Worm (Caenorhabditis elegans) whole organism, L4 larva: ENCODE measurements around the gene sre-56.
A peak's percentile ranks its signal among the peaks of the same experiment; 100 is the strongest.

Source experiments
- F10B5.3 ChIP-seq: sonication (generic microtip); optimal IDR thresholded peaks from 2 replicates; lab custom pipeline; 2016; ENCODE audit warnings: mild to moderate bottlenecking, missing genetic modification characterization, missing compliant biosample characterization
- F44E2.7 ChIP-seq: fragments of 200-800 bp; sonication (Bioruptor generic); IDR thresholded peaks from 2 replicates; pipeline ENCODE4 v2.1.2; 2022; ENCODE audit warnings: missing genetic modification characterization, missing compliant biosample characterization
- R02D3.7 ChIP-seq: fragments of 150-350 bp; sonication (generic microtip); optimal IDR thresholded peaks from 3 replicates; lab custom pipeline; 2014; ENCODE audit warnings: missing biosample characterization, missing genetic modification characterization
- T20F7.1 ChIP-seq: fragments of 200-800 bp; sonication (Bioruptor generic); optimal IDR thresholded peaks from 2 replicates; lab custom pipeline; 2018; ENCODE audit warnings: mild to moderate bottlenecking, missing genetic modification characterization, missing compliant biosample characterization
- Y48G9A.11 ChIP-seq: fragments of 200-800 bp; sonication (Bioruptor generic); IDR thresholded peaks from 2 replicates; pipeline ENCODE4 v1.3.6; 2022; ENCODE audit warnings: missing genetic modification reagents, missing genetic modification characterization, missing compliant biosample characterization
- Y5F2A.4 ChIP-seq: fragments of 200-800 bp; sonication (Bioruptor generic); optimal IDR thresholded peaks from 2 replicates; lab custom pipeline; 2018; ENCODE audit warnings: mild to moderate bottlenecking, missing genetic modification characterization, missing compliant biosample characterization
- aly-2 ChIP-seq: sonication (generic microtip); optimal IDR thresholded peaks from 2 replicates; lab custom pipeline; 2018; ENCODE audit warnings: missing biosample characterization, missing genetic modification characterization
- arid-1 ChIP-seq: fragments of 200-800 bp; sonication (Bioruptor generic); conservative IDR thresholded peaks from 2 replicates; pipeline ENCODE4 v1.3.6; 2022; ENCODE audit warnings: missing genetic modification reagents, missing genetic modification characterization, missing compliant biosample characterization
- ceh-28 ChIP-seq: fragments of 150-350 bp; optimal IDR thresholded peaks from 2 replicates; lab custom pipeline; 2014; ENCODE audit warnings: missing biosample characterization, missing genetic modification reagents, missing genetic modification characterization
- ceh-44 ChIP-seq: fragments of 200-800 bp; sonication (Bioruptor generic); IDR thresholded peaks from 2 replicates; pipeline ENCODE4 v1.3.6; 2022; ENCODE audit warnings: missing genetic modification reagents, missing genetic modification characterization, missing compliant biosample characterization
- ceh-62 ChIP-seq: sonication (generic microtip); optimal IDR thresholded peaks from 2 replicates; lab custom pipeline; 2017; ENCODE audit warnings: missing biosample characterization, missing genetic modification characterization
- ceh-82 ChIP-seq: sonication (generic microtip); optimal IDR thresholded peaks from 2 replicates; lab custom pipeline; 2017; ENCODE audit warnings: missing biosample characterization, missing genetic modification characterization
- ces-1 ChIP-seq: fragments of 150-350 bp; sonication (generic microtip); optimal IDR thresholded peaks from 4 replicates; lab custom pipeline; 2014; ENCODE audit warnings: missing biosample characterization, missing genetic modification reagents, missing genetic modification characterization
- cey-2 ChIP-seq: sonication (generic microtip); optimal IDR thresholded peaks from 3 replicates; lab custom pipeline; 2017; ENCODE audit warnings: missing genetic modification characterization, mild to moderate bottlenecking, missing compliant biosample characterization, antibody characterized with exemption, borderline replicate concordance; ENCODE audit not compliant: insufficient read depth
- ctbp-1 ChIP-seq: fragments of 200-800 bp; sonication (Bioruptor generic); IDR thresholded peaks from 2 replicates; pipeline ENCODE4 v1.3.6; 2022; ENCODE audit warnings: missing genetic modification reagents, missing genetic modification characterization, missing compliant biosample characterization
- daf-16 ChIP-seq, 3 experiments: sonication (generic microtip); optimal IDR thresholded peaks; 2 replicates each; lab custom pipeline; 2016 to 2017; ENCODE audit warnings: missing genetic modification characterization in 3 of 3, missing genetic modification reagents in 3 of 3, mild to moderate bottlenecking in 2 of 3, missing compliant biosample characterization in 2 of 3, missing biosample characterization in 1 of 3, moderate library complexity in 1 of 3
- daf-19 ChIP-seq: fragments of 200-800 bp; sonication (Bioruptor generic); conservative IDR thresholded peaks from 2 replicates; pipeline ENCODE4 v1.3.6; 2022; ENCODE audit warnings: missing genetic modification characterization, missing compliant biosample characterization
- daf-8 ChIP-seq: fragments of 200-800 bp; sonication (Bioruptor generic); IDR thresholded peaks from 2 replicates; pipeline ENCODE4 v1.3.6; 2022; ENCODE audit warnings: missing genetic modification characterization, missing compliant biosample characterization
- dpl-1 ChIP-seq: fragments of 150-350 bp; optimal IDR thresholded peaks from 2 replicates; lab custom pipeline; 2014; ENCODE audit warnings: missing biosample characterization, missing genetic modification reagents, missing genetic modification characterization
- duxl-1 ChIP-seq: sonication (generic microtip); optimal IDR thresholded peaks from 2 replicates; lab custom pipeline; 2016; ENCODE audit warnings: mild to moderate bottlenecking, missing genetic modification characterization, moderate library complexity, missing compliant biosample characterization; ENCODE audit not compliant: poor library complexity
- egl-27 ChIP-seq: sonication (generic microtip); optimal IDR thresholded peaks from 3 replicates; lab custom pipeline; 2017; ENCODE audit warnings: missing biosample characterization, missing genetic modification reagents, missing genetic modification characterization
- hif-1 ChIP-seq, 2 experiments: sonication (generic microtip); optimal IDR thresholded peaks; 2 replicates each; lab custom pipeline; 2016 to 2017; ENCODE audit warnings: missing compliant biosample characterization in 2 of 2, missing genetic modification characterization in 2 of 2, missing genetic modification reagents in 2 of 2, missing genotype in 2 of 2, mild to moderate bottlenecking in 1 of 2
- hlh-30 ChIP-seq: sonication (generic microtip); optimal IDR thresholded peaks from 2 replicates; lab custom pipeline; 2017; ENCODE audit warnings: antibody characterized with exemption, mild to moderate bottlenecking, missing genetic modification characterization, missing compliant biosample characterization; ENCODE audit not compliant: insufficient read depth
- jun-1 ChIP-seq: fragments of 150-350 bp; optimal IDR thresholded peaks from 2 replicates; lab custom pipeline; 2014; ENCODE audit warnings: missing biosample characterization, missing genetic modification reagents, missing genetic modification characterization
- lin-1 ChIP-seq: fragments of 200-800 bp; sonication (Bioruptor generic); IDR thresholded peaks from 2 replicates; pipeline ENCODE4 v1.3.6; 2022; ENCODE audit warnings: missing genetic modification reagents, missing genetic modification characterization, missing compliant biosample characterization
- lin-39 ChIP-seq: fragments of 150-350 bp; optimal IDR thresholded peaks from 2 replicates; lab custom pipeline; 2014; ENCODE audit warnings: missing biosample characterization, missing genetic modification reagents, missing genetic modification characterization
- madf-9 ChIP-seq: fragments of 200-800 bp; sonication (Bioruptor generic); conservative IDR thresholded peaks from 2 replicates; pipeline ENCODE4 v1.3.6; 2022; ENCODE audit warnings: missing genetic modification reagents, missing genetic modification characterization, missing compliant biosample characterization
- mdl-1 ChIP-seq, 2 experiments: fragments of 150-350 bp in 1 of 2; sonication (generic microtip) in 1 of 2; optimal IDR thresholded peaks; 2 replicates each; lab custom pipeline; 2014 to 2017; ENCODE audit warnings: missing biosample characterization in 2 of 2, missing genetic modification characterization in 2 of 2
- mdt-29 ChIP-seq: fragments of 200-800 bp; sonication (Bioruptor generic); IDR thresholded peaks from 2 replicates; pipeline ENCODE4 v1.3.6; 2022; ENCODE audit warnings: missing genetic modification reagents, missing genetic modification characterization, missing compliant biosample characterization
- mep-1 ChIP-seq: fragments of 150-350 bp; sonication (generic microtip); optimal IDR thresholded peaks from 3 replicates; lab custom pipeline; 2014; ENCODE audit warnings: missing biosample characterization, missing genetic modification characterization
- nhr-102 ChIP-seq: sonication (generic microtip); optimal IDR thresholded peaks from 2 replicates; lab custom pipeline; 2016; ENCODE audit warnings: mild to moderate bottlenecking, missing genetic modification characterization, moderate library complexity, missing compliant biosample characterization
- nhr-111 ChIP-seq: fragments of 200-800 bp; sonication (Bioruptor generic); optimal IDR thresholded peaks from 2 replicates; lab custom pipeline; 2018; ENCODE audit warnings: mild to moderate bottlenecking, missing genetic modification characterization, missing compliant biosample characterization
- nhr-41 ChIP-seq: fragments of 200-800 bp; sonication (Bioruptor generic); IDR thresholded peaks from 2 replicates; pipeline ENCODE4 v1.3.6; 2022; ENCODE audit warnings: missing genetic modification reagents, missing genetic modification characterization, missing compliant biosample characterization
- nhr-42 ChIP-seq: fragments of 200-800 bp; sonication (Bioruptor generic); IDR thresholded peaks from 2 replicates; pipeline ENCODE4 v1.3.6; 2022; ENCODE audit warnings: missing genetic modification characterization, missing compliant biosample characterization
- nhr-48 ChIP-seq: sonication (generic microtip); optimal IDR thresholded peaks from 2 replicates; lab custom pipeline; 2016; ENCODE audit warnings: mild to moderate bottlenecking, missing genetic modification characterization, missing compliant biosample characterization
- nhr-6 ChIP-seq: fragments of 150-350 bp; optimal IDR thresholded peaks from 2 replicates; lab custom pipeline; 2014; ENCODE audit warnings: missing biosample characterization, missing genetic modification characterization
- rbr-2 ChIP-seq: sonication (generic microtip); optimal IDR thresholded peaks from 2 replicates; lab custom pipeline; 2016; ENCODE audit warnings: missing genotype, missing genetic modification characterization, missing compliant biosample characterization
- saeg-2 ChIP-seq: fragments of 200-800 bp; sonication (Bioruptor generic); IDR thresholded peaks from 2 replicates; pipeline ENCODE4 v1.3.6; 2022; ENCODE audit warnings: missing genetic modification reagents, missing genetic modification characterization, missing compliant biosample characterization
- sdz-12 ChIP-seq: fragments of 200-800 bp; sonication (Bioruptor generic); optimal IDR thresholded peaks from 2 replicates; lab custom pipeline; 2018; ENCODE audit warnings: mild to moderate bottlenecking, missing genetic modification characterization, missing compliant biosample characterization
- snpc-4 ChIP-seq: fragments of 150-350 bp; optimal IDR thresholded peaks from 2 replicates; lab custom pipeline; 2014; ENCODE audit warnings: missing biosample characterization, missing genetic modification characterization
- spr-1 ChIP-seq: sonication (generic microtip); optimal IDR thresholded peaks from 2 replicates; lab custom pipeline; 2016; ENCODE audit warnings: mild to moderate bottlenecking, missing genetic modification characterization, missing compliant biosample characterization
- spr-3 ChIP-seq: fragments of 200-800 bp; sonication (Bioruptor generic); optimal IDR thresholded peaks from 2 replicates; lab custom pipeline; 2018; ENCODE audit warnings: mild to moderate bottlenecking, missing genetic modification characterization, missing compliant biosample characterization
- tag-97 ChIP-seq: fragments of 200-800 bp; sonication (Bioruptor generic); IDR thresholded peaks from 2 replicates; pipeline ENCODE4 v1.3.6; 2022; ENCODE audit warnings: missing genetic modification characterization, missing compliant biosample characterization
- tra-1 ChIP-seq: fragments of 200-800 bp; sonication (Bioruptor generic); IDR thresholded peaks from 2 replicates; pipeline ENCODE4 v1.3.6; 2022; ENCODE audit warnings: missing genetic modification reagents, missing genetic modification characterization, missing compliant biosample characterization
- unc-39 ChIP-seq: sonication (generic microtip); optimal IDR thresholded peaks from 2 replicates; lab custom pipeline; 2017; ENCODE audit warnings: missing biosample characterization, missing genetic modification characterization
- unc-62 ChIP-seq, 3 experiments: fragments of 150-350 bp in 1 of 3; sonication (generic microtip); optimal IDR thresholded peaks in 2 of 3; peaks in 1 of 3; 1 replicate in 1 of 3; 2 replicates in 2 of 3; lab custom pipeline; 2014 to 2017; ENCODE audit warnings: missing biosample characterization in 3 of 3, missing genetic modification characterization in 3 of 3, missing genetic modification reagents in 3 of 3, missing genotype in 1 of 3
- vab-7 ChIP-seq: fragments of 200-800 bp; sonication (Bioruptor generic); IDR thresholded peaks from 2 replicates; pipeline ENCODE4 v1.3.6; 2022; ENCODE audit warnings: missing genetic modification reagents, missing genetic modification characterization, missing compliant biosample characterization
- zag-1 ChIP-seq: fragments of 150-350 bp; optimal IDR thresholded peaks from 2 replicates; lab custom pipeline; 2014; ENCODE audit warnings: missing biosample characterization, missing genetic modification characterization
- zfp-2 ChIP-seq: sonication (generic microtip); optimal IDR thresholded peaks from 2 replicates; lab custom pipeline; 2016; ENCODE audit warnings: mild to moderate bottlenecking, missing genetic modification characterization, missing compliant biosample characterization
- zip-11 ChIP-seq: fragments of 200-800 bp; sonication (Bioruptor generic); IDR thresholded peaks from 2 replicates; pipeline ENCODE4 v1.3.6; 2022; ENCODE audit warnings: missing genetic modification characterization, missing compliant biosample characterization
- ztf-11 ChIP-seq: fragments of 150-350 bp; optimal IDR thresholded peaks from 2 replicates; lab custom pipeline; 2014; ENCODE audit warnings: missing biosample characterization, missing genetic modification characterization

sre-56 gene

ce11 chrII:12344787-12345186 is 20.5 kb downstream of the sre-56 start, which contains the start of gene C44C11.6 (continued):
- TF ChIP-seq daf-16 (GFP tag; optimal IDR thresholded peaks at IDR 0.05; lab: Kevin White, UChicago) (no peak), daf-16 (tag; optimal IDR thresholded peaks at IDR 0.05; lab: Kevin White, UChicago) (no peak), egl-27 (no peak), sdz-12 (GFP tag; lab: Kevin White, UChicago) (no peak), mep-1 (no peak), lin-1 (no peak), ztf-11 (tag; lab: Kevin White, UChicago) (no peak), ceh-62 (tag; lab: Kevin White, UChicago) (no peak), spr-3 (GFP tag; lab: Kevin White, UChicago) (no peak), arid-1 (GFP tag; lab: Robert Waterston, UW) (no peak), F10B5.3 (tag; lab: Kevin White, UChicago) (no peak), jun-1 (tag; lab: Kevin White, UChicago) (no peak), aly-2 (tag; lab: Kevin White, UChicago) (no peak), hlh-30 (no peak), hif-1 (tag; optimal IDR thresholded peaks at IDR 0.05; lab: Kevin White, UChicago) (no peak), tra-1 (GFP tag; lab: Robert Waterston, UW) (0 out of 2 replicates have a peak, but pooled peaks have one; percentile 4), Y5F2A.4 (GFP tag; lab: Kevin White, UChicago) (no peak), nhr-6 (tag; lab: Kevin White, UChicago) (no peak), zag-1 (tag; lab: Kevin White, UChicago) (no peak), F44E2.7 (no peak), nhr-48 (tag; lab: Kevin White, UChicago) (no peak), ceh-82 (tag; lab: Kevin White, UChicago) (no peak), spr-1 (tag; lab: Kevin White, UChicago) (no peak), unc-62 (GFP tag; optimal IDR thresholded peaks at IDR 0.05 in 1 of 2; lab: Kevin White, UChicago) (no peak), unc-62 (tag; optimal IDR thresholded peaks at IDR 0.05; lab: Kevin White, UChicago) (no peak), ceh-28 (tag; lab: Kevin White, UChicago) (no peak), mdl-1 (tag; optimal IDR thresholded peaks at IDR 0.05; lab: Kevin White, UChicago) (no peak), T20F7.1 (GFP tag; lab: Kevin White, UChicago) (no peak), dpl-1 (GFP tag; lab: Kevin White, UChicago) (no peak), daf-19 (GFP tag; lab: Robert Waterston, UW) (no peak), vab-7 (GFP tag; lab: Robert Waterston, UW) (no peak), saeg-2 (GFP tag; lab: Robert Waterston, UW) (no peak), cey-2 (tag; lab: Kevin White, UChicago) (no peak), lin-39 (no peak), nhr-102 (tag; lab: Kevin White, UChicago) (peak; percentile 19), Y48G9A.11 (no peak), madf-9 (no peak), ces-1 (GFP tag; lab: Kevin White, UChicago) (no peak), unc-39 (no peak), ceh-44 (no peak), daf-8 (GFP tag; lab: Robert Waterston, UW) (no peak), snpc-4 (tag; lab: Kevin White, UChicago) (no peak), zip-11 (GFP tag; lab: Robert Waterston, UW) (no peak), duxl-1 (tag; lab: Kevin White, UChicago) (peak; percentile 13), R02D3.7 (tag; lab: Kevin White, UChicago) (no peak), tag-97 (no peak), nhr-42 (GFP tag; lab: Robert Waterston, UW) (no peak), rbr-2 (no peak), zfp-2 (tag; lab: Kevin White, UChicago) (no peak), nhr-41 (GFP tag; lab: Robert Waterston, UW) (no peak), ctbp-1 (GFP tag; lab: Robert Waterston, UW) (0 out of 2 replicates have a peak, but pooled peaks have one; percentile 52), mdt-29 (GFP tag; lab: Robert Waterston, UW) (no peak), nhr-111 (GFP tag; lab: Kevin White, UChicago) (peak; percentile 24)
